Fruit fly (Drosophila melanogaster): ENCODE measurements around the gene Ocho.
A peak's percentile ranks its signal among the peaks of the same experiment; 100 is the strongest.

The Ocho gene

dm6 chr3L:14982675-14983084 is 8.0 kb downstream of the Ocho start, which contains the start of gene CG5114 (continued):
- TF ChIP-seq CG18262 (tag; optimal IDR thresholded peaks at IDR 0.05) (peak; percentile 29), CG2120 (GFP tag; optimal IDR thresholded peaks at IDR 0.05) (peak; percentile 62), Awh (GFP tag; IDR thresholded peaks at IDR 0.05) (no peak), zfh2 (GFP tag; optimal IDR thresholded peaks at IDR 0.05) (peak; percentile 6), Hey (tag; optimal IDR thresholded peaks at IDR 0.05) (no peak), Gsc (GFP tag; IDR thresholded peaks at IDR 0.05) (no peak), CkIIα-i1 (GFP tag; IDR thresholded peaks at IDR 0.05) (no peak), org-1 (GFP tag; optimal IDR thresholded peaks at IDR 0.05) (no peak), oc (tag; optimal IDR thresholded peaks at IDR 0.05) (no peak), CG3995 (GFP tag; optimal IDR thresholded peaks at IDR 0.05) (peak; percentile 74), E2f1 (GFP tag; IDR thresholded peaks at IDR 0.05) (no peak), sima (GFP tag; optimal IDR thresholded peaks at IDR 0.05) (no peak), sd (tag; optimal IDR thresholded peaks at IDR 0.05) (peak; percentile 39), amos (GFP tag; IDR thresholded peaks at IDR 0.05; ENCODE audit: partially characterized antibody) (peak; percentile 95), CG32772 (GFP tag; IDR thresholded peaks at IDR 0.05) (no peak), corto (GFP tag; optimal IDR thresholded peaks at IDR 0.05) (no peak), CG13775 (GFP tag; optimal IDR thresholded peaks at IDR 0.05) (no peak), CG6254 (GFP tag; optimal IDR thresholded peaks at IDR 0.05) (no peak), gce (GFP tag; IDR thresholded peaks at IDR 0.05) (no peak), Fer1 (GFP tag; optimal IDR thresholded peaks at IDR 0.05) (peak; percentile 62), hbn (GFP tag; IDR thresholded peaks at IDR 0.05; ENCODE audit: partially characterized antibody) (peak; percentile 93), Opbp (GFP tag; IDR thresholded peaks at IDR 0.05; ENCODE audit: partially characterized antibody) (peak; percentile 94), Myb (GFP tag; optimal IDR thresholded peaks at IDR 0.05) (peak; percentile 67), pros (GFP tag; optimal IDR thresholded peaks at IDR 0.05) (no peak), CHES-1-like (GFP tag; optimal IDR thresholded peaks at IDR 0.05) (peak; percentile 50), tx (GFP tag; optimal IDR thresholded peaks at IDR 0.05) (peak; percentile 43), NfI (GFP tag; optimal IDR thresholded peaks at IDR 0.05) (peak; percentile 56), CG30020 (tag; optimal IDR thresholded peaks at IDR 0.05) (peak; percentile 33), tup (GFP tag; optimal IDR thresholded peaks at IDR 0.05) (no peak), caup (GFP tag; optimal IDR thresholded peaks at IDR 0.05; ENCODE audit: severe bottlenecking) (peak; percentile 37), TFAM (GFP tag; optimal IDR thresholded peaks at IDR 0.05) (no peak), bcd (GFP tag; optimal IDR thresholded peaks at IDR 0.05) (no peak), CG10654 (GFP tag; optimal IDR thresholded peaks at IDR 0.05) (no peak), Hr3 (GFP tag; optimal IDR thresholded peaks at IDR 0.05) (no peak), slou (GFP tag; optimal IDR thresholded peaks at IDR 0.05) (no peak), CrebB (tag; optimal IDR thresholded peaks at IDR 0.05) (peak; percentile 55), unc-4 (GFP tag; IDR thresholded peaks at IDR 0.05; ENCODE audit: partially characterized antibody) (peak; percentile 90), CG13624 (GFP tag; optimal IDR thresholded peaks at IDR 0.05) (peak; percentile 74), ara (GFP tag; IDR thresholded peaks at IDR 0.05) (0 out of 2 replicates have a peak, but pooled peaks have one; percentile 31), CG9876 (GFP tag; optimal IDR thresholded peaks at IDR 0.05) (no peak), Drgx (GFP tag; IDR thresholded peaks at IDR 0.05) (no peak), Camta (GFP tag; optimal IDR thresholded peaks at IDR 0.05) (peak; percentile 51), p53 (GFP tag; optimal IDR thresholded peaks at IDR 0.05) (peak; percentile 56), CG9437 (GFP tag; optimal IDR thresholded peaks at IDR 0.05) (peak; percentile 61), abd-A (tag; optimal IDR thresholded peaks at IDR 0.05) (peak; percentile 77), kni (GFP tag; optimal IDR thresholded peaks at IDR 0.05) (no peak), CG11398 (GFP tag; optimal IDR thresholded peaks at IDR 0.05) (peak; percentile 40), CG15601 (tag; optimal IDR thresholded peaks at IDR 0.05) (peak; percentile 6), Hr78 (GFP tag; optimal IDR thresholded peaks at IDR 0.05) (no peak), Med (GFP tag) (peak; percentile 94)
